Fruit fly (Drosophila melanogaster): ENCODE data around the gene CG12589.

- TF ChIP-seq CG12605 (GFP tag; IDR thresholded peaks at IDR 0.05), result no peak
- TF ChIP-seq CG4496 (GFP tag; IDR thresholded peaks at IDR 0.05), result 0 out of 3 replicates have a peak, but pooled peaks have one; percentile 32
- TF ChIP-seq CG17806 (tag; optimal IDR thresholded peaks at IDR 0.05), result peak; percentile 63
- peak; percentile 73 for TF ChIP-seq CG34367 (tag; optimal IDR thresholded peaks at IDR 0.05)
These were observed 26.4 kb downstream of the CG12589 start for dm6 chr3R:5112409-5112808.

Measured in whole organism, pupa.